Fruit fly (Drosophila melanogaster): ENCODE measurements around the gene CG14451.

- no peak for TF ChIP-seq Myc (optimal IDR thresholded peaks at IDR 0.05)
- no peak for TF ChIP-seq fru (GFP tag; optimal IDR thresholded peaks at IDR 0.05)
- no peak for TF ChIP-seq Abd-B (GFP tag; optimal IDR thresholded peaks at IDR 0.05)
- no peak for TF ChIP-seq dmrt93B (GFP tag; optimal IDR thresholded peaks at IDR 0.05)
- TF ChIP-seq psq (GFP tag; optimal IDR thresholded peaks at IDR 0.05), result no peak
- no peak for TF ChIP-seq dsf (GFP tag; optimal IDR thresholded peaks at IDR 0.05; ENCODE audit: borderline replicate concordance)
- TF ChIP-seq GATAd (GFP tag; optimal IDR thresholded peaks at IDR 0.05), result no peak
- no peak for TF ChIP-seq br (GFP tag; optimal IDR thresholded peaks at IDR 0.05)
- no peak for TF ChIP-seq CrebA (GFP tag; optimal IDR thresholded peaks at IDR 0.05; ENCODE audit: borderline replicate concordance)
These were observed 28.2 kb downstream of the CG14451 start, which contains the start of the genes CG12546 and CG14453 for dm6 chr3L:22693712-22694111.

Measured in whole organism, wandering third instar larva.